Worm (Caenorhabditis elegans): Measurements from ENCODE around the gene mip-2.
A peak's percentile ranks its signal among the peaks of the same experiment; 100 is the strongest.

The mip-2 gene

ce11 chrV:13625517-13626097 lies 46.2 kb downstream of the mip-2 start, which contains the start of the genes nduv-2 and F53F4.12 (continued):
- TF ChIP-seq lsy-2 (tag; optimal IDR thresholded peaks at IDR 0.05) = peak in 1 of 2 experiments; percentile 66
- TF ChIP-seq snu-23 (GFP tag; optimal IDR thresholded peaks at IDR 0.05) = peak; percentile 45
- TF ChIP-seq alr-1 (tag; optimal IDR thresholded peaks at IDR 0.05; ENCODE audit: borderline replicate concordance) = no peak
- TF ChIP-seq zip-4 (GFP tag; optimal IDR thresholded peaks at IDR 0.05) = no peak
- no peak for TF ChIP-seq vab-15 (tag; optimal IDR thresholded peaks at IDR 0.05)
- no peak for TF ChIP-seq elt-2 (tag; optimal IDR thresholded peaks at IDR 0.05)
- no peak for TF ChIP-seq sup-37 (GFP tag; optimal IDR thresholded peaks at IDR 0.05)
- TF ChIP-seq unc-62 (GFP tag; optimal IDR thresholded peaks at IDR 0.05) = no peak
- TF ChIP-seq fkh-4 (tag; optimal IDR thresholded peaks at IDR 0.05; ENCODE audit: borderline replicate concordance) = no peak
- TF ChIP-seq C04F5.9 (tag; optimal IDR thresholded peaks at IDR 0.05) = no peak
- no peak for TF ChIP-seq elt-3 (tag; optimal IDR thresholded peaks at IDR 0.05)
- TF ChIP-seq F16B12.6 (tag; optimal IDR thresholded peaks at IDR 0.05) = no peak
- TF ChIP-seq ceh-90 (tag; optimal IDR thresholded peaks at IDR 0.05) = no peak
- peak; percentile 31 to 45 for TF ChIP-seq lin-35 (GFP tag; optimal IDR thresholded peaks at IDR 0.05)
- no peak for TF ChIP-seq ceh-63 (GFP tag; optimal IDR thresholded peaks at IDR 0.05)

- TF ChIP-seq hpl-2 (GFP tag; optimal IDR thresholded peaks at IDR 0.05) = no peak
- no peak for TF ChIP-seq swsn-7 (tag; optimal IDR thresholded peaks at IDR 0.05)
- TF ChIP-seq egl-27 (tag; optimal IDR thresholded peaks at IDR 0.05) = no peak
- no peak for TF ChIP-seq sox-4 (tag; optimal IDR thresholded peaks at IDR 0.05)
- TF ChIP-seq snu-23 (GFP tag; optimal IDR thresholded peaks at IDR 0.05) = no peak
- no peak for TF ChIP-seq hlh-17 (GFP tag; optimal IDR thresholded peaks at IDR 0.05; ENCODE audit: borderline replicate concordance)
- no peak for TF ChIP-seq nhr-47 (tag; optimal IDR thresholded peaks at IDR 0.05)
- TF ChIP-seq nhr-237 (tag; optimal IDR thresholded peaks at IDR 0.05) = no peak
- no peak for TF ChIP-seq lin-13 (GFP tag; optimal IDR thresholded peaks at IDR 0.05)
- no peak for TF ChIP-seq irx-1 (tag; optimal IDR thresholded peaks at IDR 0.05)
- TF ChIP-seq zag-1 (tag; optimal IDR thresholded peaks at IDR 0.05) = no peak
- no peak for TF ChIP-seq nhr-84 (tag; optimal IDR thresholded peaks at IDR 0.05)
- TF ChIP-seq ets-5 (GFP tag; IDR thresholded peaks at IDR 0.05) = no peak
- TF ChIP-seq ceh-63 (GFP tag; optimal IDR thresholded peaks at IDR 0.05) = no peak
- TF ChIP-seq nhr-11 (tag; optimal IDR thresholded peaks at IDR 0.05) = no peak
- no peak for TF ChIP-seq lin-14 (GFP tag; optimal IDR thresholded peaks at IDR 0.05)
- no peak for TF ChIP-seq ztf-11 (tag; optimal IDR thresholded peaks at IDR 0.05)
- no peak for TF ChIP-seq fos-1 (tag; optimal IDR thresholded peaks at IDR 0.05)
- no peak for TF ChIP-seq lsy-2 (tag; optimal IDR thresholded peaks at IDR 0.05)
These were observed 47.3 kb downstream of the mip-2 start, which contains the start of gene F53F4.11 for ce11 chrV:13624424-13624823. Gene F53F4.11, minus strand, starts transcription at chrV:13624524.

ce11 chrV:13621720-13622119 lies 50.0 kb downstream of the mip-2 start, which contains the start of gene F53F4.16:
Gene F53F4.16, minus strand, starts transcription at chrV:13621820.
- TF ChIP-seq ama-1 (optimal IDR thresholded peaks at IDR 0.05) (no peak), pqm-1 (tag; optimal IDR thresholded peaks at IDR 0.05) (no peak), nhr-71 (tag; optimal IDR thresholded peaks at IDR 0.05) (no peak)

ce11 chrV:13620676-13621075 lies 51.1 kb downstream of the mip-2 start, which contains the start of gene F53F4.15:
Gene F53F4.15, plus strand, starts transcription at chrV:13620976.
- TF ChIP-seq swsn-7 (tag; optimal IDR thresholded peaks at IDR 0.05) (no peak), F16B12.6 (tag; optimal IDR thresholded peaks at IDR 0.05) (no peak), hlh-17 (GFP tag; optimal IDR thresholded peaks at IDR 0.05; ENCODE audit: borderline replicate concordance) (no peak), dpl-1 (GFP tag; optimal IDR thresholded peaks at IDR 0.05) (no peak), aly-2 (tag; optimal IDR thresholded peaks at IDR 0.05) (no peak)

Data from whole organism, L1 larva.